Fruit fly (Drosophila melanogaster) S2 (cell line): ENCODE results near the gene udt.

ENCODE experiments used
- CG8478 ChIP-seq: fragments of >200 bp; optimal IDR thresholded peaks from 2 replicates; lab custom pipeline; 2018
- CTCF ChIP-seq, 2 experiments: fragments of >200 bp; optimal IDR thresholded peaks; 2 replicates each; lab custom pipeline; 2018

dm6 chr3R:23713901-23714300 lies 49.2 kb downstream of the udt start:
- TF ChIP-seq CTCF (optimal IDR thresholded peaks at IDR 0.05; lab: Kevin White, UChicago) (no peak), CG8478 (no peak)
